Fruit fly (Drosophila melanogaster) whole organism, embryonic: ENCODE measurements around the gene CG12123.

Source experiments
- Awh ChIP-seq: fragments of 200-800 bp; sonication (Bioruptor generic); IDR thresholded peaks from 2 replicates; pipeline ENCODE4, ENCODE4 v1.3.6; 2022; ENCODE audit warnings: missing biosample characterization, missing genetic modification characterization
- CG10565 ChIP-seq: fragments of 200-800 bp; sonication (Bioruptor generic); optimal IDR thresholded peaks from 3 replicates; lab custom pipeline; 2016; ENCODE audit warnings: missing biosample characterization, mild to moderate bottlenecking, missing genetic modification characterization
- CG11093 ChIP-seq: fragments of 200-800 bp; sonication (Bioruptor generic); IDR thresholded peaks from 3 replicates; pipeline ENCODE4 v1.3.6; 2022; ENCODE audit warnings: missing biosample characterization, missing genetic modification characterization
- CG12299 ChIP-seq: fragments of 200-800 bp; sonication (Bioruptor generic); optimal IDR thresholded peaks from 2 replicates; lab custom pipeline; 2018; ENCODE audit warnings: missing biosample characterization, mild to moderate bottlenecking, missing genetic modification characterization
- CG12659 ChIP-seq: fragments of 200-800 bp; sonication (Bioruptor generic); optimal IDR thresholded peaks from 3 replicates; lab custom pipeline; 2017; ENCODE audit warnings: mild to moderate bottlenecking, missing biosample characterization, missing genetic modification reagents, missing genetic modification characterization
- CG15479 ChIP-seq: fragments of 200-800 bp; sonication (Bioruptor generic); optimal IDR thresholded peaks from 3 replicates; lab custom pipeline; 2019; ENCODE audit warnings: missing biosample characterization, mild to moderate bottlenecking, missing genetic modification characterization, moderate library complexity
- CG17186 ChIP-seq: fragments of 200-800 bp; sonication (Bioruptor generic); optimal IDR thresholded peaks from 3 replicates; lab custom pipeline; 2017; ENCODE audit warnings: missing biosample characterization, missing genetic modification reagents, missing genetic modification characterization
- CG17612 ChIP-seq: fragments of 200-800 bp; sonication (Bioruptor generic); IDR thresholded peaks from 2 replicates; pipeline ENCODE4 v1.3.6; 2022; ENCODE audit warnings: missing biosample characterization, missing genetic modification characterization
- CG18599 ChIP-seq: fragments of 200-800 bp; sonication (Bioruptor generic); optimal IDR thresholded peaks from 3 replicates; lab custom pipeline; 2017; ENCODE audit warnings: missing biosample characterization, missing genetic modification characterization, mild to moderate bottlenecking, moderate library complexity, missing genetic modification reagents
- CG31224 ChIP-seq: fragments of 200-800 bp; sonication (Bioruptor generic); IDR thresholded peaks from 2 replicates; pipeline ENCODE4 v1.3.6; 2022; ENCODE audit warnings: missing biosample characterization, missing genetic modification characterization
- CG34422 ChIP-seq: fragments of 200-800 bp; sonication (Bioruptor generic); IDR thresholded peaks from 3 replicates; pipeline ENCODE4 v1.3.6; 2022; ENCODE audit warnings: missing biosample characterization, missing genetic modification characterization
- CG4617 ChIP-seq: fragments of 200-800 bp; sonication (Bioruptor generic); optimal IDR thresholded peaks from 3 replicates; lab custom pipeline; 2016; ENCODE audit warnings: missing biosample characterization, missing genetic modification characterization, borderline replicate concordance
- CG4820 ChIP-seq: fragments of 200-800 bp; sonication (Bioruptor generic); optimal IDR thresholded peaks from 3 replicates; lab custom pipeline; 2016; ENCODE audit warnings: missing biosample characterization, missing genetic modification characterization
- CG6813 ChIP-seq: fragments of 200-800 bp; sonication (Bioruptor generic); optimal IDR thresholded peaks from 2 replicates; lab custom pipeline; 2017; ENCODE audit warnings: missing biosample characterization, missing genetic modification characterization, mild to moderate bottlenecking, moderate library complexity, missing genetic modification reagents
- CG7786 ChIP-seq: fragments of 200-800 bp; sonication (Bioruptor generic); optimal IDR thresholded peaks from 2 replicates; lab custom pipeline; 2016; ENCODE audit warnings: missing biosample characterization, missing genetic modification characterization
- CG7928 ChIP-seq: fragments of 200-800 bp; sonication (Bioruptor generic); optimal IDR thresholded peaks from 2 replicates; lab custom pipeline; 2017; ENCODE audit warnings: missing biosample characterization, mild to moderate bottlenecking, missing genetic modification characterization
- CG9437 ChIP-seq: fragments of 200-800 bp; sonication (Bioruptor generic); optimal IDR thresholded peaks from 2 replicates; lab custom pipeline; 2018; ENCODE audit warnings: missing biosample characterization, mild to moderate bottlenecking, missing genetic modification characterization
- CG9876 ChIP-seq: fragments of 200-800 bp; sonication (Bioruptor generic); optimal IDR thresholded peaks from 2 replicates; lab custom pipeline; 2016; ENCODE audit warnings: missing biosample characterization, missing genetic modification characterization
- Camta ChIP-seq: fragments of 200-800 bp; sonication (Bioruptor generic); optimal IDR thresholded peaks from 2 replicates; lab custom pipeline; 2016; ENCODE audit warnings: missing biosample characterization, missing genetic modification characterization
- Eip74EF ChIP-seq, 2 experiments: fragments of 200-800 bp in 1 of 2; fragments of >200 bp in 1 of 2; sonication (Bioruptor generic) in 1 of 2; optimal IDR thresholded peaks; 2 replicates each; lab custom pipeline; 2017 to 2019; ENCODE audit warnings: missing biosample characterization in 2 of 2, missing genetic modification characterization in 2 of 2, mild to moderate bottlenecking in 1 of 2, moderate library complexity in 1 of 2
- HLH4C ChIP-seq: fragments of 200-800 bp; sonication (Bioruptor generic); IDR thresholded peaks from 3 replicates; pipeline ENCODE4 v1.3.6; 2022; ENCODE audit warnings: missing biosample characterization, missing genetic modification characterization; ENCODE audit not compliant: partially characterized antibody
- Lpt ChIP-seq: fragments of >200 bp; optimal IDR thresholded peaks from 2 replicates; lab custom pipeline; 2018; ENCODE audit warnings: missing biosample characterization, missing genetic modification characterization
- Mes4 ChIP-seq: fragments of 200-800 bp; sonication (Bioruptor generic); optimal IDR thresholded peaks from 2 replicates; lab custom pipeline; 2016; ENCODE audit warnings: missing biosample characterization, missing genetic modification characterization
- Oli ChIP-seq: fragments of 200-800 bp; sonication (Bioruptor generic); optimal IDR thresholded peaks from 2 replicates; lab custom pipeline; 2018; ENCODE audit warnings: missing biosample characterization, mild to moderate bottlenecking, missing genetic modification characterization, moderate library complexity
- Optix ChIP-seq: fragments of 200-800 bp; sonication (Bioruptor generic); IDR thresholded peaks from 3 replicates; pipeline ENCODE4 v1.3.6; 2022; ENCODE audit warnings: missing biosample characterization, missing genetic modification characterization
- Scr ChIP-seq: fragments of 200-800 bp; sonication (Bioruptor generic); IDR thresholded peaks from 2 replicates; pipeline ENCODE4 v1.3.6; 2022; ENCODE audit warnings: missing biosample characterization, missing genetic modification characterization; ENCODE audit not compliant: partially characterized antibody
- Xbp1 ChIP-seq: fragments of 200-800 bp; sonication (Bioruptor generic); optimal IDR thresholded peaks from 3 replicates; lab custom pipeline; 2016; ENCODE audit warnings: missing biosample characterization, mild to moderate bottlenecking, missing genetic modification characterization
- ase ChIP-seq: fragments of 200-800 bp; sonication (Bioruptor generic); IDR thresholded peaks from 3 replicates; pipeline ENCODE4 v1.3.6; 2022; ENCODE audit warnings: missing biosample characterization, missing genetic modification characterization
- chm ChIP-seq: fragments of 200-800 bp; sonication (Bioruptor generic); IDR thresholded peaks from 2 replicates; pipeline ENCODE4 v1.3.6; 2022; ENCODE audit warnings: missing biosample characterization, missing genetic modification characterization
- crp ChIP-seq, 2 experiments: fragments of 200-800 bp; sonication (Bioruptor generic); optimal IDR thresholded peaks; 2 replicates in 1 of 2; 3 replicates in 1 of 2; lab custom pipeline; 2017; ENCODE audit warnings: missing biosample characterization in 2 of 2, missing genetic modification characterization in 2 of 2, mild to moderate bottlenecking in 1 of 2, moderate library complexity in 1 of 2
- cwo ChIP-seq: fragments of 200-800 bp; sonication (Bioruptor generic); optimal IDR thresholded peaks from 3 replicates; lab custom pipeline; 2017; ENCODE audit warnings: missing biosample characterization, missing genetic modification characterization, mild to moderate bottlenecking, moderate library complexity, missing genetic modification reagents
- dmrt11E ChIP-seq: fragments of 200-800 bp; sonication (Bioruptor generic); optimal IDR thresholded peaks from 3 replicates; lab custom pipeline; 2018; ENCODE audit warnings: missing biosample characterization, mild to moderate bottlenecking, missing genetic modification characterization, moderate library complexity
- eyg ChIP-seq: fragments of 200-800 bp; sonication (Bioruptor generic); optimal IDR thresholded peaks from 3 replicates; lab custom pipeline; 2016; ENCODE audit warnings: missing biosample characterization, missing genetic modification characterization
- fd64A ChIP-seq: fragments of 200-800 bp; sonication (Bioruptor generic); optimal IDR thresholded peaks from 3 replicates; lab custom pipeline; 2018; ENCODE audit warnings: missing biosample characterization, mild to moderate bottlenecking, missing genetic modification characterization
- ftz-f1 ChIP-seq: fragments of 200-800 bp; sonication (Bioruptor generic); optimal IDR thresholded peaks from 2 replicates; lab custom pipeline; 2016; ENCODE audit warnings: missing biosample characterization, missing genetic modification characterization
- gcm ChIP-seq: fragments of 200-800 bp; sonication (Bioruptor generic); optimal IDR thresholded peaks from 2 replicates; lab custom pipeline; 2019; ENCODE audit warnings: missing biosample characterization, mild to moderate bottlenecking, missing genetic modification characterization, moderate library complexity
- gfzf ChIP-seq: fragments of 200-800 bp; sonication (Bioruptor generic); optimal IDR thresholded peaks from 2 replicates; lab custom pipeline; 2016; ENCODE audit warnings: missing biosample characterization, mild to moderate bottlenecking, missing genetic modification characterization, moderate library complexity
- grau ChIP-seq: fragments of 200-800 bp; optimal IDR thresholded peaks from 3 replicates; lab custom pipeline; 2019; ENCODE audit warnings: missing biosample characterization, mild to moderate bottlenecking, missing genetic modification characterization, moderate library complexity
- grn ChIP-seq: fragments of 200-800 bp; sonication (Bioruptor generic); optimal IDR thresholded peaks from 3 replicates; lab custom pipeline; 2017; ENCODE audit warnings: missing biosample characterization, missing genetic modification characterization
- nau ChIP-seq: fragments of 200-800 bp; sonication (Bioruptor generic); optimal IDR thresholded peaks from 3 replicates; lab custom pipeline; 2017; ENCODE audit warnings: missing biosample characterization, mild to moderate bottlenecking, missing genetic modification characterization, missing genetic modification reagents
- odd ChIP-seq: fragments of 200-800 bp; sonication (Bioruptor generic); optimal IDR thresholded peaks from 2 replicates; lab custom pipeline; 2017; ENCODE audit warnings: missing biosample characterization, mild to moderate bottlenecking, missing genetic modification characterization
- rib ChIP-seq: fragments of 200-800 bp; sonication (Bioruptor generic); IDR thresholded peaks from 2 replicates; pipeline ENCODE4 v1.3.6; 2022; ENCODE audit warnings: missing biosample characterization, missing genetic modification characterization
- sqz ChIP-seq: fragments of 200-800 bp; sonication (Bioruptor generic); optimal IDR thresholded peaks from 3 replicates; lab custom pipeline; 2018; ENCODE audit warnings: missing biosample characterization, mild to moderate bottlenecking, missing genetic modification characterization
- stc ChIP-seq: fragments of 200-800 bp; sonication (Bioruptor generic); IDR thresholded peaks from 2 replicates; pipeline ENCODE4 v1.3.6; 2022; ENCODE audit warnings: missing biosample characterization, missing genetic modification characterization
- tll ChIP-seq, 2 experiments: fragments of 200-800 bp in 1 of 2; fragments of >200 bp in 1 of 2; sonication (Bioruptor generic) in 1 of 2; optimal IDR thresholded peaks; 2 replicates each; lab custom pipeline; 2017 to 2019; ENCODE audit warnings: missing biosample characterization in 2 of 2, missing genetic modification characterization in 2 of 2, mild to moderate bottlenecking in 1 of 2, moderate library complexity in 1 of 2
- toy ChIP-seq: fragments of 200-800 bp; sonication (Bioruptor generic); IDR thresholded peaks from 2 replicates; pipeline ENCODE4 v1.3.6; 2022; ENCODE audit warnings: missing biosample characterization, missing genetic modification characterization
- trem ChIP-seq: fragments of 200-800 bp; optimal IDR thresholded peaks from 3 replicates; lab custom pipeline; 2019; ENCODE audit warnings: missing biosample characterization, mild to moderate bottlenecking, missing genetic modification characterization, moderate library complexity
- zen ChIP-seq: fragments of 200-800 bp; sonication (Bioruptor generic); optimal IDR thresholded peaks from 3 replicates; lab custom pipeline; 2018; ENCODE audit warnings: missing biosample characterization, mild to moderate bottlenecking, missing genetic modification characterization, moderate library complexity
- zfh1 ChIP-seq: fragments of 200-800 bp; sonication (Bioruptor generic); IDR thresholded peaks from 3 replicates; pipeline ENCODE4 v1.3.6; 2022; ENCODE audit warnings: missing biosample characterization, missing genetic modification characterization

CG12123 gene

dm6 chrX:8437285-8438110, 4.7 kb downstream of the CG12123 start, which contains the start of gene Miga (continued):
- TF ChIP-seq Eip74EF (GFP tag; optimal IDR thresholded peaks at IDR 0.05; lab: Kevin White, UChicago) = peak in 1 of 2 experiments; percentile 12
- no peak for TF ChIP-seq CG6813 (GFP tag; lab: Kevin White, UChicago)
- TF ChIP-seq CG10565 = no peak
- TF ChIP-seq ftz-f1 (GFP tag; lab: Kevin White, UChicago) = no peak
- no peak for TF ChIP-seq Optix (GFP tag; lab: Robert Waterston, UW)
- TF ChIP-seq trem (tag; lab: Kevin White, UChicago) = no peak
- no peak for TF ChIP-seq CG7786 (GFP tag; lab: Kevin White, UChicago)
- TF ChIP-seq zen (tag; lab: Kevin White, UChicago) = peak; percentile 84
- TF ChIP-seq stc = no peak
- TF ChIP-seq HLH4C (GFP tag; lab: Robert Waterston, UW) = no peak
- no peak for TF ChIP-seq eyg (GFP tag; lab: Kevin White, UChicago)
- no peak for TF ChIP-seq fd64A (GFP tag; lab: Kevin White, UChicago)
- no peak for TF ChIP-seq Mes4 (GFP tag; lab: Kevin White, UChicago)
- no peak for TF ChIP-seq CG4820
- no peak for TF ChIP-seq CG4617 (GFP tag; lab: Kevin White, UChicago)
- no peak for TF ChIP-seq CG17612 (GFP tag; lab: Robert Waterston, UW)
- TF ChIP-seq CG9876 (GFP tag; lab: Kevin White, UChicago) = no peak
- TF ChIP-seq Scr (GFP tag; lab: Robert Waterston, UW) = no peak
- TF ChIP-seq zfh1 = no peak
- no peak for TF ChIP-seq CG31224 (GFP tag; lab: Robert Waterston, UW)
- peak in 1 of 2 experiments; percentile 55 for TF ChIP-seq tll (GFP tag; optimal IDR thresholded peaks at IDR 0.05; lab: Kevin White, UChicago)
- peak; percentile 90 for TF ChIP-seq CG15479 (GFP tag; lab: Kevin White, UChicago)
- TF ChIP-seq dmrt11E (tag; lab: Kevin White, UChicago) = no peak
- TF ChIP-seq gfzf (GFP tag; lab: Kevin White, UChicago) = no peak
- no peak for TF ChIP-seq Lpt
- no peak for TF ChIP-seq nau (GFP tag; lab: Kevin White, UChicago)
- no peak for TF ChIP-seq Camta
- TF ChIP-seq Awh (GFP tag; lab: Robert Waterston, UW) = no peak
- peak; percentile 19 for TF ChIP-seq sqz (GFP tag; lab: Kevin White, UChicago)
- no peak for TF ChIP-seq odd
- no peak for TF ChIP-seq CG34422 (GFP tag; lab: Robert Waterston, UW)
- no peak for TF ChIP-seq Xbp1 (GFP tag; lab: Kevin White, UChicago)
- TF ChIP-seq CG12299 = no peak
- TF ChIP-seq rib = peak; percentile 42; the same call in 1 of the 2 replicates
- no peak for TF ChIP-seq ase (GFP tag; lab: Robert Waterston, UW)
- TF ChIP-seq toy (GFP tag; lab: Robert Waterston, UW) = no peak
- no peak for TF ChIP-seq cwo (GFP tag; lab: Kevin White, UChicago)
- no peak for TF ChIP-seq CG7928 (GFP tag; lab: Kevin White, UChicago)
- TF ChIP-seq crp (GFP tag; optimal IDR thresholded peaks at IDR 0.05; lab: Kevin White, UChicago) = no peak
- TF ChIP-seq CG11093 = no peak
- no peak for TF ChIP-seq CG9437 (GFP tag; lab: Kevin White, UChicago)
- TF ChIP-seq CG17186 = no peak
- peak; percentile 47 for TF ChIP-seq gcm
- TF ChIP-seq grau = no peak
- no peak for TF ChIP-seq CG12659
- no peak for TF ChIP-seq Oli
- TF ChIP-seq CG18599 (GFP tag; lab: Kevin White, UChicago) = no peak
- TF ChIP-seq grn (GFP tag; lab: Kevin White, UChicago) = no peak
- TF ChIP-seq chm (GFP tag; lab: Robert Waterston, UW) = no peak
